Worm (Caenorhabditis elegans): ENCODE data around the gene F36H1.3.

The F36H1.3 gene

DNA sequence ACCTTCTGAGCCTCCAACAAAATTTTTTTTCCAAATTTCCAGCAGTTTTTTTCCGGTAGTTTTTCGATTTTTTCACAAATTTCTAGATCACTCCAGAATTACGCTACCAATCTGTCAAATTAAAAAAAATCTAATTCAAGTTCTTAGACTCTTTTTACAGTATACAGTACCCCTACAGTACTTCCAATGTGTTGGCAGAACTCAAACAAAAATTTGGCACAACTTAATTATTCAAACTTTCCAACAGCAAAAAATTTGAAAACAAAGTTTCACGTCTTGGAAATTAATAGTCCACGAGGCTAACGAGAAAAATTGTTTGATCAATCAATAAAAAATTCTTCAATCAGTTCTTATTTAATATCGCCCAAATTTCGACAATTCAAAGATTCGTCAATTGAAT, at the start of gene F36H1.3:
TSS of gene F36H1.3 (plus strand) at position 323 of the 400 bp plus-strand sequence.
- TF ChIP-seq ztf-29 (GFP tag; IDR thresholded peaks at IDR 0.05) (no peak), flt-1 (GFP tag; IDR thresholded peaks at IDR 0.05) (no peak), klf-2 (GFP tag; conservative IDR thresholded peaks at IDR 0.05) (no peak), ztf-23 (GFP tag; IDR thresholded peaks at IDR 0.05) (no peak), med-1 (GFP tag; optimal IDR thresholded peaks at IDR 0.05; ENCODE audit: insufficient read depth) (no peak), tab-1 (GFP tag; IDR thresholded peaks at IDR 0.05) (no peak), T22C8.4 (GFP tag; IDR thresholded peaks at IDR 0.05) (no peak), cog-1 (tag; optimal IDR thresholded peaks at IDR 0.05) (no peak), ref-1 (GFP tag; conservative IDR thresholded peaks at IDR 0.05) (no peak)

ce11 chrIV:11001614-11002013, 48.3 kb upstream of the F36H1.3 start, which contains the start of gene F13H10.9:
Gene F13H10.9, plus strand, starts transcription at chrIV:11001914.
- no peak for TF ChIP-seq med-1 (GFP tag; optimal IDR thresholded peaks at IDR 0.05; ENCODE audit: insufficient read depth)
- TF ChIP-seq ztf-29 (GFP tag; IDR thresholded peaks at IDR 0.05), result no peak
- no peak for TF ChIP-seq flt-1 (GFP tag; IDR thresholded peaks at IDR 0.05)
- no peak for TF ChIP-seq tab-1 (GFP tag; IDR thresholded peaks at IDR 0.05)
- no peak for TF ChIP-seq cog-1 (tag; optimal IDR thresholded peaks at IDR 0.05)
- TF ChIP-seq ref-1 (GFP tag; conservative IDR thresholded peaks at IDR 0.05), result no peak
- TF ChIP-seq ztf-23 (GFP tag; IDR thresholded peaks at IDR 0.05), result no peak
- no peak for TF ChIP-seq klf-2 (GFP tag; conservative IDR thresholded peaks at IDR 0.05)
- TF ChIP-seq T22C8.4 (GFP tag; IDR thresholded peaks at IDR 0.05), result no peak

DNA sequence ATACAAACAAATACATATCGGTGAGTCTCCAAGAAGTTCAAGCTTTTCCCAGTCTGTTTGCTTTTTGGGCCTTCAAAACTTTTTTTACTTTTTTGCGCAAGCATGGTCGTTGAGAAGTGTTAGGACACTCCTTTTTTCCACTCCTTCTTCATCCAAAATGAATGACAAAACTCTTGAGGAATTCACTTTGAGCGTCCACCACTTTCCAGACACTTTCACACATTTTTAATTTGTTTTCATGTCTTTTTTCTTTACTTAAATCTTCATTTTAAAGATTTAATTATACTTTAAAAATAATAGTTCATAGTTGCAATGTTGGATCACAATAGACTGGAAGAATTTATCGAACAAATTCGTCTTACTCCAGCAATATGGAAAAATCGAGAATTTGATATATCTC, 45.7 kb upstream of the F36H1.3 start, which contains the start of gene F13H10.1:
TSS of gene F13H10.1 (plus strand) at position 301 of the 400 bp plus-strand sequence.
- TF ChIP-seq tab-1 (GFP tag; IDR thresholded peaks at IDR 0.05) (no peak), ref-1 (GFP tag; conservative IDR thresholded peaks at IDR 0.05) (no peak), ztf-23 (GFP tag; IDR thresholded peaks at IDR 0.05) (no peak)

- TF ChIP-seq ref-1 (GFP tag; conservative IDR thresholded peaks at IDR 0.05), result no peak
- no peak for TF ChIP-seq cog-1 (tag; optimal IDR thresholded peaks at IDR 0.05)
- TF ChIP-seq T22C8.4 (GFP tag; IDR thresholded peaks at IDR 0.05), result no peak
- no peak for TF ChIP-seq flt-1 (GFP tag; IDR thresholded peaks at IDR 0.05)
- TF ChIP-seq tab-1 (GFP tag; IDR thresholded peaks at IDR 0.05), result no peak
- no peak for TF ChIP-seq ztf-23 (GFP tag; IDR thresholded peaks at IDR 0.05)
- TF ChIP-seq klf-2 (GFP tag; conservative IDR thresholded peaks at IDR 0.05), result no peak
- TF ChIP-seq ztf-29 (GFP tag; IDR thresholded peaks at IDR 0.05), result no peak
Measured at ce11 chrIV:11006383-11006782, 43.5 kb upstream of the F36H1.3 start.

DNA sequence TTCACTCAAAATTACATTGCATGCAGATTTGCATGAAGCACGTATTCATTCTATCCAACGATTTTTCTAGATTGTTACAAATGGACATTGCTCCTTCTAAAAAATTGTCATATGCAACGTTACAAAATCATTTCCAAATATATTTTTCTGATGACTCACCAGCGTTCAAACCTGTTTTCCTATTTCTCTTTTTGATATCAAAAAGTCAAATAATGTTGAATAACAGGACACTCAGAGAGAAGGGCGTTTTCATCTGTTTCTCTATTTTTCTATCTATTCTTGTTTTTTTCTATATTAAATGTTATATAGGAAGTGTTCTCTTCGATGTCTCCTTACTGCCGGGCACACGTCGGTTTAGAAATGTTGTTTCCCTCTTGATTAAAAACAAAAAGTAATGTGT, 43.1 kb upstream of the F36H1.3 start:
- TF ChIP-seq ref-1 (GFP tag; conservative IDR thresholded peaks at IDR 0.05), result no peak
- TF ChIP-seq med-1 (GFP tag; optimal IDR thresholded peaks at IDR 0.05; ENCODE audit: insufficient read depth), result no peak

DNA sequence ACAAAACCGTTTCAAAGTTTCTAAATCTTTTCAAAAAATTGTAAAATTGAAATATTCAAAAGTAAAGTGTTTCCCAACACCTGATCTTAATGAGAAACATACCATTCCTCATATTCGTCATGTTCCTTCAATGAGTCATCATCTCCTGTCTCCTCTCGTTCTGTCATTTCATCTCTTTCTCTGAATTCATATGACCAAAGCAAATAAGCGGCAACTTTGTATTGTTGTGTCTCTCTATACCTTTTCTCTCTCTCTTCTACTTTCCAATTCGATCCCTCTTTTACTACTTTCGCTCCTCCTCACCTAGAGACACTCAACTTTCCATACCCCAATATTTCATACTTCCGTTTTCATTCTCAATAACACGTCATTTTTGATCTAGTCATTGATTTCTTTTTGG, 41.7 kb upstream of the F36H1.3 start:
- TF ChIP-seq ztf-29 (GFP tag; IDR thresholded peaks at IDR 0.05) (no peak), klf-2 (GFP tag; conservative IDR thresholded peaks at IDR 0.05) (no peak), T22C8.4 (GFP tag; IDR thresholded peaks at IDR 0.05) (no peak), tab-1 (GFP tag; IDR thresholded peaks at IDR 0.05) (no peak), cog-1 (tag; optimal IDR thresholded peaks at IDR 0.05) (no peak), ztf-23 (GFP tag; IDR thresholded peaks at IDR 0.05) (no peak), ref-1 (GFP tag; conservative IDR thresholded peaks at IDR 0.05) (no peak), flt-1 (GFP tag; IDR thresholded peaks at IDR 0.05) (no peak), med-1 (GFP tag; optimal IDR thresholded peaks at IDR 0.05; ENCODE audit: insufficient read depth) (no peak)

ce11 chrIV:11008996-11009395, 40.9 kb upstream of the F36H1.3 start, which contains the start of gene F13H10.6:
Gene F13H10.6, plus strand, starts transcription at chrIV:11009296.
- no peak for TF ChIP-seq T22C8.4 (GFP tag; IDR thresholded peaks at IDR 0.05)
- no peak for TF ChIP-seq med-1 (GFP tag; optimal IDR thresholded peaks at IDR 0.05; ENCODE audit: insufficient read depth)
- no peak for TF ChIP-seq ztf-23 (GFP tag; IDR thresholded peaks at IDR 0.05)
- TF ChIP-seq ztf-29 (GFP tag; IDR thresholded peaks at IDR 0.05), result no peak
- no peak for TF ChIP-seq cog-1 (tag; optimal IDR thresholded peaks at IDR 0.05)
- TF ChIP-seq tab-1 (GFP tag; IDR thresholded peaks at IDR 0.05), result no peak
- TF ChIP-seq klf-2 (GFP tag; conservative IDR thresholded peaks at IDR 0.05), result no peak
- no peak for TF ChIP-seq flt-1 (GFP tag; IDR thresholded peaks at IDR 0.05)
- no peak for TF ChIP-seq ref-1 (GFP tag; conservative IDR thresholded peaks at IDR 0.05)

- TF ChIP-seq klf-2 (GFP tag; conservative IDR thresholded peaks at IDR 0.05), result no peak
- TF ChIP-seq flt-1 (GFP tag; IDR thresholded peaks at IDR 0.05), result no peak
Measured at ce11 chrIV:11009928-11010327, 40.0 kb upstream of the F36H1.3 start.

ce11 chrIV:11011920-11012319, 38.0 kb upstream of the F36H1.3 start, which contains the start of gene ndx-9:
Gene ndx-9, minus strand, starts transcription at chrIV:11012020.
- TF ChIP-seq tab-1 (GFP tag; IDR thresholded peaks at IDR 0.05) (no peak), klf-2 (GFP tag; conservative IDR thresholded peaks at IDR 0.05) (no peak), T22C8.4 (GFP tag; IDR thresholded peaks at IDR 0.05) (no peak), ztf-23 (GFP tag; IDR thresholded peaks at IDR 0.05) (no peak), ztf-29 (GFP tag; IDR thresholded peaks at IDR 0.05) (no peak), ref-1 (GFP tag; conservative IDR thresholded peaks at IDR 0.05) (no peak)

- TF ChIP-seq med-1 (GFP tag; optimal IDR thresholded peaks at IDR 0.05; ENCODE audit: insufficient read depth) (no peak), T22C8.4 (GFP tag; IDR thresholded peaks at IDR 0.05) (no peak), tab-1 (GFP tag; IDR thresholded peaks at IDR 0.05) (no peak)
Measured at ce11 chrIV:11015881-11016280, 34.0 kb upstream of the F36H1.3 start, which contains the start of gene F13H10.3. Gene F13H10.3, minus strand, starts transcription at chrIV:11015953.

- TF ChIP-seq ztf-29 (GFP tag; IDR thresholded peaks at IDR 0.05), result no peak
- no peak for TF ChIP-seq flt-1 (GFP tag; IDR thresholded peaks at IDR 0.05)
- TF ChIP-seq med-1 (GFP tag; optimal IDR thresholded peaks at IDR 0.05; ENCODE audit: insufficient read depth), result no peak
- no peak for TF ChIP-seq ref-1 (GFP tag; conservative IDR thresholded peaks at IDR 0.05)
Measured at ce11 chrIV:11019962-11020550, 29.9 kb upstream of the F36H1.3 start, which contains the start of gene F13H10.8. Gene F13H10.8, plus strand, starts transcription at chrIV:11020517.

Data from whole organism, midembryonic.